Worm (Caenorhabditis elegans) whole organism, L3 larva: ENCODE data around the gene ZK507.1.

ENCODE experiments used
- R02D3.7 ChIP-seq: fragments of 150-350 bp; optimal IDR thresholded peaks from 2 replicates; lab custom pipeline; 2014; ENCODE audit warnings: missing biosample characterization, missing genetic modification characterization
- ZK546.5 ChIP-seq: sonication (generic microtip); optimal IDR thresholded peaks from 2 replicates; lab custom pipeline; 2017; ENCODE audit warnings: missing biosample characterization, missing genetic modification characterization
- aly-2 ChIP-seq: fragments of 150-350 bp; optimal IDR thresholded peaks from 2 replicates; lab custom pipeline; 2014; ENCODE audit warnings: missing biosample characterization, missing genetic modification characterization
- ama-1 ChIP-seq: fragments of 150-350 bp; optimal IDR thresholded peaks from 2 replicates; lab custom pipeline; 2018
- ceh-16 ChIP-seq: sonication (generic microtip); optimal IDR thresholded peaks from 2 replicates; lab custom pipeline; 2017; ENCODE audit warnings: missing biosample characterization, missing genetic modification characterization
- ceh-28 ChIP-seq: fragments of 150-350 bp; optimal IDR thresholded peaks from 2 replicates; lab custom pipeline; 2014; ENCODE audit warnings: missing biosample characterization, missing genetic modification reagents, missing genetic modification characterization
- ceh-82 ChIP-seq: fragments of 150-350 bp; optimal IDR thresholded peaks from 2 replicates; lab custom pipeline; 2014; ENCODE audit warnings: missing biosample characterization, missing genetic modification characterization
- ceh-9 ChIP-seq: sonication (generic microtip); optimal IDR thresholded peaks from 2 replicates; lab custom pipeline; 2018; ENCODE audit warnings: missing biosample characterization, missing genetic modification characterization
- daf-12 ChIP-seq: fragments of 150-350 bp; optimal IDR thresholded peaks from 2 replicates; lab custom pipeline; 2014; ENCODE audit warnings: missing biosample characterization, missing genetic modification reagents, missing genetic modification characterization
- egl-27 ChIP-seq: sonication (generic microtip); optimal IDR thresholded peaks from 4 replicates; lab custom pipeline; 2017; ENCODE audit warnings: missing biosample characterization, missing genetic modification reagents, missing genetic modification characterization
- egl-5 ChIP-seq: fragments of 150-350 bp; optimal IDR thresholded peaks from 2 replicates; lab custom pipeline; 2017; ENCODE audit warnings: missing biosample characterization, missing genetic modification reagents, missing genetic modification characterization, inconsistent platforms
- elt-1 ChIP-seq: fragments of 150-350 bp; optimal IDR thresholded peaks from 2 replicates; lab custom pipeline; 2014; ENCODE audit warnings: missing biosample characterization, missing genetic modification characterization
- elt-2 ChIP-seq: sonication (generic microtip); optimal IDR thresholded peaks from 2 replicates; lab custom pipeline; 2016; ENCODE audit warnings: missing genetic modification reagents, mild to moderate bottlenecking, missing genetic modification characterization, missing compliant biosample characterization
- elt-3 ChIP-seq, 3 experiments: fragments of 150-350 bp in 1 of 3; sonication (generic microtip) in 2 of 3; optimal IDR thresholded peaks; 2 replicates in 2 of 3; 4 replicates in 1 of 3; lab custom pipeline; 2014 to 2017; ENCODE audit warnings: missing biosample characterization in 3 of 3, missing genetic modification characterization in 3 of 3
- eor-1 ChIP-seq, 2 experiments: fragments of 150-350 bp; optimal IDR thresholded peaks; 2 replicates each; lab custom pipeline; 2014 to 2018; ENCODE audit warnings: missing biosample characterization in 2 of 2, missing genetic modification characterization in 2 of 2
- fkh-10 ChIP-seq: sonication (generic microtip); optimal IDR thresholded peaks from 2 replicates; lab custom pipeline; 2017; ENCODE audit warnings: missing biosample characterization, missing genetic modification reagents, missing genetic modification characterization
- fkh-2 ChIP-seq: fragments of 150-350 bp; optimal IDR thresholded peaks from 2 replicates; lab custom pipeline; 2014; ENCODE audit warnings: missing biosample characterization, missing genetic modification reagents, missing genetic modification characterization
- fos-1 ChIP-seq: fragments of 150-350 bp; optimal IDR thresholded peaks from 2 replicates; lab custom pipeline; 2014; ENCODE audit warnings: missing biosample characterization, missing genetic modification characterization
- hmg-11 ChIP-seq: sonication (generic microtip); optimal IDR thresholded peaks from 2 replicates; lab custom pipeline; 2016; ENCODE audit warnings: missing genetic modification characterization, missing compliant biosample characterization
- jun-1 ChIP-seq: fragments of 150-350 bp; optimal IDR thresholded peaks from 2 replicates; lab custom pipeline; 2014; ENCODE audit warnings: missing biosample characterization, missing genetic modification reagents, missing genetic modification characterization
- lin-15B ChIP-seq: fragments of 150-350 bp; optimal IDR thresholded peaks from 2 replicates; lab custom pipeline; 2014; ENCODE audit warnings: missing biosample characterization, missing genetic modification characterization
- lin-39 ChIP-seq: fragments of 150-350 bp; optimal IDR thresholded peaks from 2 replicates; lab custom pipeline; 2018; ENCODE audit warnings: missing biosample characterization, missing genetic modification reagents, missing genetic modification characterization
- lsy-12 ChIP-seq: sonication (generic microtip); optimal IDR thresholded peaks from 2 replicates; lab custom pipeline; 2016; ENCODE audit warnings: mild to moderate bottlenecking, missing genetic modification characterization, missing compliant biosample characterization
- mdl-1 ChIP-seq: fragments of 150-350 bp; optimal IDR thresholded peaks from 2 replicates; lab custom pipeline; 2014; ENCODE audit warnings: missing biosample characterization, missing genetic modification characterization
- mml-1 ChIP-seq: fragments of 150-350 bp; sonication (generic microtip); optimal IDR thresholded peaks from 3 replicates; lab custom pipeline; 2014; ENCODE audit warnings: missing biosample characterization, missing genetic modification characterization
- nfya-1 ChIP-seq: sonication (generic microtip); optimal IDR thresholded peaks from 2 replicates; lab custom pipeline; 2017; ENCODE audit warnings: missing genetic modification characterization, mild to moderate bottlenecking, missing compliant biosample characterization, antibody characterized with exemption, moderate library complexity; ENCODE audit not compliant: insufficient read depth
- nhr-11 ChIP-seq: fragments of 150-350 bp; optimal IDR thresholded peaks from 2 replicates; lab custom pipeline; 2014; ENCODE audit warnings: missing biosample characterization, missing genetic modification characterization
- nhr-12 ChIP-seq: fragments of 150-350 bp; optimal IDR thresholded peaks from 2 replicates; lab custom pipeline; 2014; ENCODE audit warnings: missing biosample characterization, missing genetic modification characterization
- nhr-23 ChIP-seq: fragments of 150-350 bp; optimal IDR thresholded peaks from 2 replicates; lab custom pipeline; 2014; ENCODE audit warnings: missing biosample characterization, missing genetic modification reagents, missing genetic modification characterization
- nhr-237 ChIP-seq: fragments of 150-350 bp; optimal IDR thresholded peaks from 2 replicates; lab custom pipeline; 2014; ENCODE audit warnings: missing biosample characterization, missing genetic modification characterization
- nhr-25 ChIP-seq: sonication (generic microtip); optimal IDR thresholded peaks from 2 replicates; lab custom pipeline; 2017; ENCODE audit warnings: missing biosample characterization, missing genetic modification characterization
- nhr-28 ChIP-seq: fragments of 150-350 bp; optimal IDR thresholded peaks from 2 replicates; lab custom pipeline; 2014; ENCODE audit warnings: missing biosample characterization, missing genetic modification characterization
- nhr-43 ChIP-seq: sonication (generic microtip); optimal IDR thresholded peaks from 2 replicates; lab custom pipeline; 2016; ENCODE audit warnings: mild to moderate bottlenecking, missing genetic modification characterization, missing compliant biosample characterization; ENCODE audit not compliant: poor library complexity, severe bottlenecking
- nhr-67 ChIP-seq: fragments of 150-350 bp; optimal IDR thresholded peaks from 2 replicates; lab custom pipeline; 2014; ENCODE audit warnings: missing biosample characterization, missing genetic modification characterization
- nhr-76 ChIP-seq: fragments of 150-350 bp; sonication (generic microtip); optimal IDR thresholded peaks from 5 replicates; lab custom pipeline; 2014; ENCODE audit warnings: missing biosample characterization, missing genetic modification characterization
- nhr-77 ChIP-seq: fragments of 150-350 bp; optimal IDR thresholded peaks from 2 replicates; lab custom pipeline; 2014; ENCODE audit warnings: missing biosample characterization, missing genetic modification characterization
- pha-4 ChIP-seq: fragments of 150-350 bp; optimal IDR thresholded peaks from 2 replicates; lab custom pipeline; 2014; ENCODE audit warnings: missing biosample characterization, missing genetic modification reagents, missing genetic modification characterization
- pqm-1 ChIP-seq: fragments of 150-350 bp; optimal IDR thresholded peaks from 2 replicates; lab custom pipeline; 2017; ENCODE audit warnings: missing biosample characterization, missing genetic modification characterization, inconsistent platforms
- sea-2 ChIP-seq: fragments of 150-350 bp; sonication (generic microtip); optimal IDR thresholded peaks from 4 replicates; lab custom pipeline; 2014; ENCODE audit warnings: missing biosample characterization, missing genetic modification reagents, missing genetic modification characterization
- skn-1 ChIP-seq: fragments of 150-350 bp; optimal IDR thresholded peaks from 2 replicates; lab custom pipeline; 2014; ENCODE audit warnings: missing biosample characterization, missing genetic modification characterization
- snpc-4 ChIP-seq: fragments of 150-350 bp; optimal IDR thresholded peaks from 2 replicates; lab custom pipeline; 2014; ENCODE audit warnings: missing biosample characterization, missing genetic modification characterization
- tbx-2 ChIP-seq: sonication (generic microtip); optimal IDR thresholded peaks from 2 replicates; lab custom pipeline; 2016; ENCODE audit warnings: mild to moderate bottlenecking, missing genetic modification characterization, missing compliant biosample characterization
- unc-39 ChIP-seq: sonication (generic microtip); optimal IDR thresholded peaks from 4 replicates; lab custom pipeline; 2017; ENCODE audit warnings: missing biosample characterization, missing genetic modification characterization
- unc-62 ChIP-seq: fragments of 150-350 bp; sonication (generic microtip); optimal IDR thresholded peaks from 4 replicates; lab custom pipeline; 2014; ENCODE audit warnings: missing biosample characterization, missing genetic modification reagents, missing genetic modification characterization
- zag-1 ChIP-seq: fragments of 150-350 bp; optimal IDR thresholded peaks from 2 replicates; lab custom pipeline; 2014; ENCODE audit warnings: missing biosample characterization, missing genetic modification characterization
- ztf-11 ChIP-seq: fragments of 150-350 bp; optimal IDR thresholded peaks from 2 replicates; lab custom pipeline; 2014; ENCODE audit warnings: missing biosample characterization, missing genetic modification characterization
- ztf-4 ChIP-seq: fragments of 150-350 bp; optimal IDR thresholded peaks from 2 replicates; lab custom pipeline; 2014; ENCODE audit warnings: missing biosample characterization, missing genetic modification characterization

ZK507.1 gene

ce11 chrIII:9051714-9052113, 49.4 kb downstream of the ZK507.1 start:
- TF ChIP-seq ama-1 (lab: Kevin White, UChicago) (peak; percentile 72), ceh-28 (tag; lab: Kevin White, UChicago) (no peak)
- TF ChIP-seq, all 47 proteins: peak for 1

ce11 chrIII:9051119-9051597, 50.0 kb downstream of the ZK507.1 start:
- TF ChIP-seq hmg-11 (tag; lab: Kevin White, UChicago) = no peak
- TF ChIP-seq nhr-12 = no peak
- TF ChIP-seq ama-1 (lab: Kevin White, UChicago) = peak; percentile 99
- peak; percentile 56 for TF ChIP-seq fos-1 (tag; lab: Kevin White, UChicago)
- TF ChIP-seq ceh-82 = no peak
- TF ChIP-seq sea-2 (GFP tag; lab: Kevin White, UChicago) = no peak
- no peak for TF ChIP-seq pqm-1 (tag; lab: Kevin White, UChicago)
- peak; percentile 84 for TF ChIP-seq nhr-23 (tag; lab: Kevin White, UChicago)
- TF ChIP-seq nfya-1 = peak; percentile 81
- TF ChIP-seq nhr-67 (tag; lab: Kevin White, UChicago) = no peak
- TF ChIP-seq nhr-28 = no peak
- peak; percentile 81 for TF ChIP-seq tbx-2 (tag; lab: Kevin White, UChicago)
- peak; percentile 68 for TF ChIP-seq skn-1 (tag; lab: Kevin White, UChicago)
- TF ChIP-seq jun-1 = peak; percentile 79
- TF ChIP-seq nhr-77 (tag; lab: Kevin White, UChicago) = no peak
- TF ChIP-seq egl-27 = no peak
- TF ChIP-seq nhr-25 (tag; lab: Kevin White, UChicago) = peak; percentile 98
- TF ChIP-seq elt-1 (tag; lab: Kevin White, UChicago) = peak; percentile 3
- TF ChIP-seq aly-2 (tag; lab: Kevin White, UChicago) = no peak
- TF ChIP-seq lin-15B = peak; percentile 22
- no peak for TF ChIP-seq fkh-2 (tag; lab: Kevin White, UChicago)
- TF ChIP-seq unc-39 = no peak
- TF ChIP-seq elt-3 (tag; optimal IDR thresholded peaks at IDR 0.05; lab: Kevin White, UChicago) = peak in 2 of 3 experiments; percentile 53 to 66
- TF ChIP-seq ceh-28 (tag; lab: Kevin White, UChicago) = peak; percentile 55
- peak; percentile 70 for TF ChIP-seq lsy-12 (tag; lab: Kevin White, UChicago)
- TF ChIP-seq ztf-4 (tag; lab: Kevin White, UChicago) = peak; percentile 89
- TF ChIP-seq ztf-11 (tag; lab: Kevin White, UChicago) = no peak
- peak; percentile 58 for TF ChIP-seq nhr-43 (tag; lab: Kevin White, UChicago)
- TF ChIP-seq elt-2 (tag; lab: Kevin White, UChicago) = peak; percentile 66
- no peak for TF ChIP-seq daf-12 (tag; lab: Kevin White, UChicago)
- no peak for TF ChIP-seq nhr-11
- TF ChIP-seq mml-1 = no peak
- no peak for TF ChIP-seq ZK546.5
- TF ChIP-seq nhr-237 (tag; lab: Kevin White, UChicago) = no peak
- TF ChIP-seq lin-39 (tag; lab: Kevin White, UChicago) = no peak
- no peak for TF ChIP-seq nhr-76 (tag; lab: Kevin White, UChicago)
- TF ChIP-seq unc-62 (GFP tag; lab: Kevin White, UChicago) = no peak
- peak; percentile 60 for TF ChIP-seq snpc-4
- TF ChIP-seq eor-1 (tag; optimal IDR thresholded peaks at IDR 0.05; lab: Kevin White, UChicago) = peak in 1 of 2 experiments; percentile 53
- no peak for TF ChIP-seq ceh-16
- no peak for TF ChIP-seq R02D3.7 (tag; lab: Kevin White, UChicago)
- no peak for TF ChIP-seq egl-5 (tag; lab: Kevin White, UChicago)
- TF ChIP-seq fkh-10 = peak; percentile 5
- TF ChIP-seq mdl-1 (tag; lab: Kevin White, UChicago) = no peak
- TF ChIP-seq ceh-9 (tag; lab: Kevin White, UChicago) = no peak
- TF ChIP-seq zag-1 (tag; lab: Kevin White, UChicago) = no peak
- peak; percentile 93 for TF ChIP-seq pha-4 (tag; lab: Kevin White, UChicago)
